Worm (Caenorhabditis elegans) whole organism, L4 larva: ENCODE measurements around the gene F27D9.12.
A peak's percentile ranks its signal among the peaks of the same experiment; 100 is the strongest.

ENCODE experiments used
- D1046.2 ChIP-seq: fragments of 200-800 bp; sonication (Bioruptor generic); IDR thresholded peaks from 2 replicates; pipeline ENCODE4 v1.3.6; 2022; ENCODE audit warnings: missing genetic modification characterization, missing compliant biosample characterization
- F49E8.2 ChIP-seq: sonication (generic microtip); optimal IDR thresholded peaks from 2 replicates; lab custom pipeline; 2016; ENCODE audit warnings: missing compliant biosample characterization, mild to moderate bottlenecking, missing genetic modification characterization, borderline replicate concordance
- T20F7.1 ChIP-seq: fragments of 200-800 bp; sonication (Bioruptor generic); optimal IDR thresholded peaks from 2 replicates; lab custom pipeline; 2018; ENCODE audit warnings: mild to moderate bottlenecking, missing genetic modification characterization, missing compliant biosample characterization
- T26A8.4 ChIP-seq: fragments of 200-800 bp; sonication (Bioruptor generic); IDR thresholded peaks from 2 replicates; pipeline ENCODE4 v1.3.6; 2022; ENCODE audit warnings: missing genetic modification characterization, missing compliant biosample characterization
- Y105C5A.15 ChIP-seq: fragments of 200-800 bp; sonication (Bioruptor generic); IDR thresholded peaks from 2 replicates; pipeline ENCODE4 v1.3.6; 2022; ENCODE audit warnings: missing genetic modification characterization, missing compliant biosample characterization
- aha-1 ChIP-seq: fragments of 150-350 bp; peaks from one replicate; lab custom pipeline; 2014; ENCODE audit warnings: missing biosample characterization, missing genetic modification characterization
- attf-4 ChIP-seq: sonication (generic microtip); optimal IDR thresholded peaks from 3 replicates; lab custom pipeline; 2017; ENCODE audit warnings: missing biosample characterization, missing genetic modification characterization
- ceh-32 ChIP-seq: sonication (generic microtip); optimal IDR thresholded peaks from 2 replicates; lab custom pipeline; 2016; ENCODE audit warnings: mild to moderate bottlenecking, missing genetic modification characterization, missing compliant biosample characterization; ENCODE audit not compliant: poor library complexity
- ces-1 ChIP-seq: fragments of 150-350 bp; sonication (generic microtip); optimal IDR thresholded peaks from 4 replicates; lab custom pipeline; 2014; ENCODE audit warnings: missing biosample characterization, missing genetic modification reagents, missing genetic modification characterization
- ctbp-1 ChIP-seq: fragments of 200-800 bp; sonication (Bioruptor generic); IDR thresholded peaks from 2 replicates; pipeline ENCODE4 v1.3.6; 2022; ENCODE audit warnings: missing genetic modification reagents, missing genetic modification characterization, missing compliant biosample characterization
- daf-19 ChIP-seq: fragments of 200-800 bp; sonication (Bioruptor generic); conservative IDR thresholded peaks from 2 replicates; pipeline ENCODE4 v1.3.6; 2022; ENCODE audit warnings: missing genetic modification characterization, missing compliant biosample characterization
- daf-8 ChIP-seq: fragments of 200-800 bp; sonication (Bioruptor generic); IDR thresholded peaks from 2 replicates; pipeline ENCODE4 v1.3.6; 2022; ENCODE audit warnings: missing genetic modification characterization, missing compliant biosample characterization
- dpl-1 ChIP-seq: fragments of 150-350 bp; optimal IDR thresholded peaks from 2 replicates; lab custom pipeline; 2014; ENCODE audit warnings: missing biosample characterization, missing genetic modification reagents, missing genetic modification characterization
- dve-1 ChIP-seq: sonication (generic microtip); optimal IDR thresholded peaks from 2 replicates; lab custom pipeline; 2017; ENCODE audit warnings: antibody characterized with exemption, mild to moderate bottlenecking, missing genetic modification characterization, missing compliant biosample characterization; ENCODE audit not compliant: insufficient read depth
- egl-27 ChIP-seq: sonication (generic microtip); optimal IDR thresholded peaks from 3 replicates; lab custom pipeline; 2017; ENCODE audit warnings: missing biosample characterization, missing genetic modification reagents, missing genetic modification characterization
- fkh-10 ChIP-seq: fragments of 150-350 bp; optimal IDR thresholded peaks from 2 replicates; lab custom pipeline; 2014; ENCODE audit warnings: missing biosample characterization, missing genetic modification reagents, missing genetic modification characterization
- hlh-11 ChIP-seq: fragments of 200-800 bp; sonication (Bioruptor generic); optimal IDR thresholded peaks from 2 replicates; lab custom pipeline; 2018; ENCODE audit warnings: mild to moderate bottlenecking, missing genetic modification characterization, missing compliant biosample characterization
- lin-15B ChIP-seq: fragments of 150-350 bp; sonication (generic microtip); optimal IDR thresholded peaks from 3 replicates; lab custom pipeline; 2014; ENCODE audit warnings: missing biosample characterization, missing genetic modification characterization
- madf-5 ChIP-seq, 2 experiments: fragments of 200-800 bp; sonication (Bioruptor generic); IDR thresholded peaks; 2 replicates each; pipeline ENCODE4 v1.3.6; 2022; ENCODE audit warnings: missing compliant biosample characterization in 2 of 2, missing genetic modification characterization in 2 of 2
- madf-9 ChIP-seq: fragments of 200-800 bp; sonication (Bioruptor generic); conservative IDR thresholded peaks from 2 replicates; pipeline ENCODE4 v1.3.6; 2022; ENCODE audit warnings: missing genetic modification reagents, missing genetic modification characterization, missing compliant biosample characterization
- mdl-1 ChIP-seq, 2 experiments: fragments of 150-350 bp in 1 of 2; sonication (generic microtip) in 1 of 2; optimal IDR thresholded peaks; 2 replicates each; lab custom pipeline; 2014 to 2017; ENCODE audit warnings: missing biosample characterization in 2 of 2, missing genetic modification characterization in 2 of 2
- nhr-11 ChIP-seq: fragments of 150-350 bp; optimal IDR thresholded peaks from 2 replicates; lab custom pipeline; 2014; ENCODE audit warnings: missing biosample characterization, missing genetic modification characterization
- nhr-111 ChIP-seq: fragments of 200-800 bp; sonication (Bioruptor generic); optimal IDR thresholded peaks from 2 replicates; lab custom pipeline; 2018; ENCODE audit warnings: mild to moderate bottlenecking, missing genetic modification characterization, missing compliant biosample characterization
- nhr-28 ChIP-seq: fragments of 150-350 bp; optimal IDR thresholded peaks from 2 replicates; lab custom pipeline; 2014; ENCODE audit warnings: missing biosample characterization, missing genetic modification characterization
- nhr-6 ChIP-seq: fragments of 150-350 bp; optimal IDR thresholded peaks from 2 replicates; lab custom pipeline; 2014; ENCODE audit warnings: missing biosample characterization, missing genetic modification characterization
- pqm-1 ChIP-seq: sonication (generic microtip); optimal IDR thresholded peaks from 2 replicates; lab custom pipeline; 2017; ENCODE audit warnings: missing biosample characterization, missing genetic modification characterization
- saeg-2 ChIP-seq: fragments of 200-800 bp; sonication (Bioruptor generic); IDR thresholded peaks from 2 replicates; pipeline ENCODE4 v1.3.6; 2022; ENCODE audit warnings: missing genetic modification reagents, missing genetic modification characterization, missing compliant biosample characterization
- set-16 ChIP-seq: fragments of 200-800 bp; sonication (Bioruptor generic); IDR thresholded peaks from 2 replicates; pipeline ENCODE4 v1.3.6; 2022; ENCODE audit warnings: missing genetic modification reagents, missing genetic modification characterization, missing compliant biosample characterization
- snpc-4 ChIP-seq: fragments of 150-350 bp; optimal IDR thresholded peaks from 2 replicates; lab custom pipeline; 2014; ENCODE audit warnings: missing biosample characterization, missing genetic modification characterization
- spr-1 ChIP-seq: sonication (generic microtip); optimal IDR thresholded peaks from 2 replicates; lab custom pipeline; 2016; ENCODE audit warnings: mild to moderate bottlenecking, missing genetic modification characterization, missing compliant biosample characterization
- tag-97 ChIP-seq: fragments of 200-800 bp; sonication (Bioruptor generic); IDR thresholded peaks from 2 replicates; pipeline ENCODE4 v1.3.6; 2022; ENCODE audit warnings: missing genetic modification characterization, missing compliant biosample characterization
- unc-130 ChIP-seq: sonication (generic microtip); optimal IDR thresholded peaks from 2 replicates; lab custom pipeline; 2016; ENCODE audit warnings: missing genetic modification reagents, missing genetic modification characterization, missing compliant biosample characterization
- unc-62 ChIP-seq, 3 experiments: fragments of 150-350 bp in 1 of 3; sonication (generic microtip); optimal IDR thresholded peaks in 2 of 3; peaks in 1 of 3; 1 replicate in 1 of 3; 2 replicates in 2 of 3; lab custom pipeline; 2014 to 2017; ENCODE audit warnings: missing biosample characterization in 3 of 3, missing genetic modification characterization in 3 of 3, missing genetic modification reagents in 3 of 3, missing genotype in 1 of 3
- vab-7 ChIP-seq: fragments of 200-800 bp; sonication (Bioruptor generic); IDR thresholded peaks from 2 replicates; pipeline ENCODE4 v1.3.6; 2022; ENCODE audit warnings: missing genetic modification reagents, missing genetic modification characterization, missing compliant biosample characterization
- zag-1 ChIP-seq: fragments of 150-350 bp; optimal IDR thresholded peaks from 2 replicates; lab custom pipeline; 2014; ENCODE audit warnings: missing biosample characterization, missing genetic modification characterization
- ztf-11 ChIP-seq: fragments of 150-350 bp; optimal IDR thresholded peaks from 2 replicates; lab custom pipeline; 2014; ENCODE audit warnings: missing biosample characterization, missing genetic modification characterization

Gene F27D9.12

DNA sequence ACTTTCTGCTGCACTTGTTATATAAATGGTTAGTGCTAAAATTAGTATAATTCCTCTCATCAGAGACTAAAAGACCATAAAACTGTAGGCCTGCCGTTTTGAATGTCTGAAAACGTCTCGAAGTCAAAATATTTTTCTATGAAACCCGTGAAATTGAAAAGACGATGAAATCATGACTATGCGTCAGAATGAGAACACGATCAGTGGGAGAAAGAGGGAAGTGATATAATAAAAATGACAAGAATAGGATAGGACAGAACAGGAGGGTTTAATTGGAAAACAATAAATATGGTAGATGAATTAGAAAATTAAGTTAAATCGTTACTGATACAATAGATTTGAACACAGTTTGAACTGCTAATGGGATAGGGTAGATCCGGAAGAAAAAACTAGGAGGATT is 13.9 kb upstream of the F27D9.12 start, which contains the start of gene F27D9.7:
Gene F27D9.7 (minus strand): TSS at position 101 of the 400 bp plus-strand sequence.
- TF ChIP-seq fkh-10 (no peak), aha-1 (peak; percentile 49)
- TF ChIP-seq, all 104 proteins: peak for 1

ce11 chrX:7667394-7668089 is 10.8 kb upstream of the F27D9.12 start, which contains the start of gene F27D9.13:
Gene F27D9.13, minus strand, starts transcription at chrX:7667444.
- peak; percentile 12 for TF ChIP-seq hlh-11 (tag; lab: Kevin White, UChicago)
- no peak for TF ChIP-seq tag-97 (GFP tag; lab: Robert Waterston, UW)
- TF ChIP-seq lin-15B (tag; lab: Kevin White, UChicago), result no peak
- TF ChIP-seq zag-1, result no peak
- no peak for TF ChIP-seq spr-1 (tag; lab: Kevin White, UChicago)
- no peak for TF ChIP-seq saeg-2
- no peak for TF ChIP-seq aha-1
- TF ChIP-seq D1046.2, result no peak
- TF ChIP-seq unc-130 (GFP tag; lab: Kevin White, UChicago), result no peak
- no peak for TF ChIP-seq madf-9 (GFP tag; lab: Robert Waterston, UW)
- no peak for TF ChIP-seq nhr-11 (tag; lab: Kevin White, UChicago)
- TF ChIP-seq egl-27, result no peak
- TF ChIP-seq dve-1 (tag; lab: Kevin White, UChicago), result peak; percentile 17
- no peak for TF ChIP-seq ctbp-1 (GFP tag; lab: Robert Waterston, UW)
- no peak for TF ChIP-seq ces-1 (GFP tag; lab: Kevin White, UChicago)
- no peak for TF ChIP-seq T26A8.4 (GFP tag; lab: Robert Waterston, UW)
- TF ChIP-seq dpl-1 (GFP tag; lab: Kevin White, UChicago), result no peak
- TF ChIP-seq unc-62 (GFP tag; optimal IDR thresholded peaks at IDR 0.05 in 1 of 2; lab: Kevin White, UChicago), result no peak
- TF ChIP-seq unc-62 (tag; optimal IDR thresholded peaks at IDR 0.05; lab: Kevin White, UChicago), result no peak
- no peak for TF ChIP-seq mdl-1 (tag; optimal IDR thresholded peaks at IDR 0.05; lab: Kevin White, UChicago)
- no peak for TF ChIP-seq daf-19 (GFP tag; lab: Robert Waterston, UW)
- no peak for TF ChIP-seq ceh-32
- TF ChIP-seq nhr-6 (tag; lab: Kevin White, UChicago), result no peak
- TF ChIP-seq Y105C5A.15 (GFP tag; lab: Robert Waterston, UW), result no peak
- no peak for TF ChIP-seq attf-4 (tag; lab: Kevin White, UChicago)
- TF ChIP-seq ztf-11 (tag; lab: Kevin White, UChicago), result no peak
- TF ChIP-seq set-16 (GFP tag; lab: Robert Waterston, UW), result no peak
- peak; percentile 3 for TF ChIP-seq pqm-1 (tag; lab: Kevin White, UChicago)
- TF ChIP-seq daf-8 (GFP tag; lab: Robert Waterston, UW), result no peak
- no peak for TF ChIP-seq madf-5 (GFP tag; IDR thresholded peaks at IDR 0.05; lab: Robert Waterston, UW)
- no peak for TF ChIP-seq snpc-4 (tag; lab: Kevin White, UChicago)
- peak; percentile 21 for TF ChIP-seq nhr-28 (tag; lab: Kevin White, UChicago)
- TF ChIP-seq vab-7 (GFP tag; lab: Robert Waterston, UW), result no peak

ce11 chrX:7665401-7665800 is 8.6 kb upstream of the F27D9.12 start:
- TF ChIP-seq T20F7.1 (GFP tag; lab: Kevin White, UChicago), result no peak
- TF ChIP-seq aha-1, result no peak
- TF ChIP-seq F49E8.2 (tag; lab: Kevin White, UChicago), result no peak
- no peak for TF ChIP-seq T26A8.4 (GFP tag; lab: Robert Waterston, UW)
- TF ChIP-seq unc-62 (GFP tag; optimal IDR thresholded peaks at IDR 0.05 in 1 of 2; lab: Kevin White, UChicago), result peak in 1 of 2 experiments; percentile 35
- TF ChIP-seq unc-62 (tag; optimal IDR thresholded peaks at IDR 0.05; lab: Kevin White, UChicago), result no peak
- TF ChIP-seq zag-1, result no peak
- TF ChIP-seq nhr-111 (GFP tag; lab: Kevin White, UChicago), result no peak
